Worm (Caenorhabditis elegans) whole organism, early embryonic: ENCODE results near the gene F37H8.6.

Experiments used
- B0310.2 ChIP-seq: sonication (generic microtip); optimal IDR thresholded peaks from 2 replicates; lab custom pipeline; 2016; ENCODE audit warnings: mild to moderate bottlenecking, missing genetic modification characterization, missing compliant biosample characterization
- F13C5.2 ChIP-seq: sonication (generic microtip); optimal IDR thresholded peaks from 2 replicates; lab custom pipeline; 2017; ENCODE audit warnings: mild to moderate bottlenecking, missing genetic modification characterization, inconsistent platforms, missing compliant biosample characterization
- aly-1 ChIP-seq: sonication (generic microtip); optimal IDR thresholded peaks from 2 replicates; lab custom pipeline; 2016; ENCODE audit warnings: missing genetic modification characterization, missing compliant biosample characterization
- ama-1 ChIP-seq: fragments of 150-350 bp; optimal IDR thresholded peaks from 2 replicates; lab custom pipeline; 2014
- ceh-13 ChIP-seq: fragments of 200-800 bp; sonication (Bioruptor generic); optimal IDR thresholded peaks from 2 replicates; lab custom pipeline; 2018; ENCODE audit warnings: mild to moderate bottlenecking, missing genetic modification characterization, missing compliant biosample characterization
- ceh-36 ChIP-seq: sonication (generic microtip); optimal IDR thresholded peaks from 2 replicates; lab custom pipeline; 2016; ENCODE audit warnings: missing genetic modification characterization, inconsistent platforms, missing compliant biosample characterization
- ets-7 ChIP-seq: sonication (generic microtip); optimal IDR thresholded peaks from 2 replicates; lab custom pipeline; 2016; ENCODE audit warnings: missing genotype, missing genetic modification characterization, missing compliant biosample characterization
- flt-1 ChIP-seq: fragments of 200-800 bp; sonication (Bioruptor generic); IDR thresholded peaks from 2 replicates; pipeline ENCODE4 v1.3.6; 2022; ENCODE audit warnings: missing genetic modification characterization, missing compliant biosample characterization
- hmbx-1 ChIP-seq: sonication (generic microtip); optimal IDR thresholded peaks from 2 replicates; lab custom pipeline; 2016; ENCODE audit warnings: mild to moderate bottlenecking, missing genetic modification characterization, missing compliant biosample characterization
- hmg-4 ChIP-seq: fragments of 200-800 bp; sonication (Bioruptor generic); optimal IDR thresholded peaks from 2 replicates; lab custom pipeline; 2018; ENCODE audit warnings: mild to moderate bottlenecking, missing genetic modification characterization, missing compliant biosample characterization
- hnd-1 ChIP-seq: sonication (generic microtip); optimal IDR thresholded peaks from 2 replicates; lab custom pipeline; 2016; ENCODE audit warnings: missing genetic modification characterization, missing compliant biosample characterization
- pes-1 ChIP-seq: fragments of 200-800 bp; sonication (Bioruptor generic); IDR thresholded peaks from 2 replicates; pipeline ENCODE4 v1.3.6; 2022; ENCODE audit warnings: missing genetic modification reagents, missing genetic modification characterization, missing compliant biosample characterization
- scrt-1 ChIP-seq: fragments of 200-800 bp; sonication (Bioruptor generic); IDR thresholded peaks from 2 replicates; pipeline ENCODE4 v1.3.6; 2022; ENCODE audit warnings: missing genetic modification characterization, missing compliant biosample characterization
- sea-1 ChIP-seq: fragments of 200-800 bp; sonication (Bioruptor generic); conservative IDR thresholded peaks from 2 replicates; pipeline ENCODE4 v1.3.6; 2022; ENCODE audit warnings: missing genetic modification characterization, missing compliant biosample characterization
- tbx-11 ChIP-seq: fragments of 200-800 bp; sonication (Bioruptor generic); IDR thresholded peaks from 2 replicates; pipeline ENCODE4 v1.3.6; 2022; ENCODE audit warnings: missing genetic modification characterization, missing compliant biosample characterization
- tbx-37 ChIP-seq: fragments of 200-800 bp; sonication (Bioruptor generic); conservative IDR thresholded peaks from 2 replicates; pipeline ENCODE4 v1.3.6; 2022; ENCODE audit warnings: missing genetic modification reagents, missing genetic modification characterization, missing compliant biosample characterization
- tra-4 ChIP-seq: sonication (generic microtip); optimal IDR thresholded peaks from 2 replicates; lab custom pipeline; 2017; ENCODE audit warnings: missing genetic modification characterization, missing compliant biosample characterization

F37H8.6 gene

ce11 chrII:11149866-11150685 is 27.2 kb downstream of the F37H8.6 start:
- no peak for TF ChIP-seq ama-1 (lab: Kevin White, UChicago)
- TF ChIP-seq aly-1, result no peak
- TF ChIP-seq tbx-37, result no peak
- no peak for TF ChIP-seq tbx-11 (GFP tag; lab: Robert Waterston, UW)
- no peak for TF ChIP-seq pes-1 (GFP tag; lab: Robert Waterston, UW)

- no peak for TF ChIP-seq scrt-1
- no peak for TF ChIP-seq hnd-1 (tag; lab: Kevin White, UChicago)
- TF ChIP-seq sea-1 (GFP tag; lab: Robert Waterston, UW), result no peak
- TF ChIP-seq ceh-13 (GFP tag; lab: Kevin White, UChicago), result no peak
- TF ChIP-seq tra-4, result no peak
- no peak for TF ChIP-seq F13C5.2 (tag; lab: Kevin White, UChicago)
- no peak for TF ChIP-seq B0310.2 (tag; lab: Kevin White, UChicago)
Observed at ce11 chrII:11142571-11142970, 34.7 kb downstream of the F37H8.6 start, which contains the start of gene arrd-6. arrd-6 (plus strand) TSS chrII:11142739.

ce11 chrII:11140140-11140539 is 37.1 kb downstream of the F37H8.6 start, which contains the start of gene F40F8.4:
F40F8.4 (minus strand) TSS chrII:11140240.
- TF ChIP-seq ama-1 (lab: Kevin White, UChicago) (no peak), hnd-1 (tag; lab: Kevin White, UChicago) (no peak), hmbx-1 (tag; lab: Kevin White, UChicago) (no peak), B0310.2 (tag; lab: Kevin White, UChicago) (no peak), flt-1 (GFP tag; lab: Robert Waterston, UW) (no peak), F13C5.2 (tag; lab: Kevin White, UChicago) (no peak), tra-4 (no peak), ceh-13 (GFP tag; lab: Kevin White, UChicago) (no peak)

- TF ChIP-seq ceh-36, result no peak
- no peak for TF ChIP-seq aly-1
- TF ChIP-seq B0310.2 (tag; lab: Kevin White, UChicago), result no peak
- TF ChIP-seq hnd-1 (tag; lab: Kevin White, UChicago), result no peak
- no peak for TF ChIP-seq pes-1 (GFP tag; lab: Robert Waterston, UW)
- no peak for TF ChIP-seq tbx-11 (GFP tag; lab: Robert Waterston, UW)
- TF ChIP-seq tra-4, result no peak
- TF ChIP-seq hmbx-1 (tag; lab: Kevin White, UChicago), result no peak
- TF ChIP-seq flt-1 (GFP tag; lab: Robert Waterston, UW), result no peak
- TF ChIP-seq sea-1 (GFP tag; lab: Robert Waterston, UW), result no peak
Observed at ce11 chrII:11135773-11136172, 41.5 kb downstream of the F37H8.6 start.

- TF ChIP-seq aly-1 (no peak), tbx-11 (GFP tag; lab: Robert Waterston, UW) (no peak), pes-1 (GFP tag; lab: Robert Waterston, UW) (no peak), F13C5.2 (tag; lab: Kevin White, UChicago) (no peak), flt-1 (GFP tag; lab: Robert Waterston, UW) (no peak), ceh-13 (GFP tag; lab: Kevin White, UChicago) (no peak), ets-7 (tag; lab: Kevin White, UChicago) (no peak), B0310.2 (tag; lab: Kevin White, UChicago) (no peak), tbx-37 (no peak), tra-4 (no peak), hmbx-1 (tag; lab: Kevin White, UChicago) (no peak), ceh-36 (no peak), scrt-1 (no peak), sea-1 (GFP tag; lab: Robert Waterston, UW) (no peak), hnd-1 (tag; lab: Kevin White, UChicago) (no peak), hmg-4 (GFP tag; lab: Kevin White, UChicago) (no peak), ama-1 (lab: Kevin White, UChicago) (no peak)
Observed at ce11 chrII:11134828-11135227, 42.4 kb downstream of the F37H8.6 start, which contains the start of gene F40F8.5. F40F8.5 (minus strand) TSS chrII:11134928.

ce11 chrII:11132542-11132941 is 44.7 kb downstream of the F37H8.6 start, which contains the start of gene F40F8.11:
F40F8.11 (minus strand) TSS chrII:11132590.
- TF ChIP-seq flt-1 (GFP tag; lab: Robert Waterston, UW) (no peak), hmbx-1 (tag; lab: Kevin White, UChicago) (no peak), hnd-1 (tag; lab: Kevin White, UChicago) (no peak), F13C5.2 (tag; lab: Kevin White, UChicago) (no peak), scrt-1 (no peak), pes-1 (GFP tag; lab: Robert Waterston, UW) (no peak), ama-1 (lab: Kevin White, UChicago) (no peak), tbx-37 (no peak), aly-1 (no peak), ceh-36 (no peak), hmg-4 (GFP tag; lab: Kevin White, UChicago) (no peak)

ce11 chrII:11129517-11129916 is 47.8 kb downstream of the F37H8.6 start, which contains the start of gene F40F8.12:
F40F8.12 (plus strand) TSS chrII:11129817.
- no peak for TF ChIP-seq hnd-1 (tag; lab: Kevin White, UChicago)

- TF ChIP-seq hnd-1 (tag; lab: Kevin White, UChicago) (no peak), tra-4 (no peak), ets-7 (tag; lab: Kevin White, UChicago) (no peak), ceh-13 (GFP tag; lab: Kevin White, UChicago) (no peak), hmg-4 (GFP tag; lab: Kevin White, UChicago) (no peak), hmbx-1 (tag; lab: Kevin White, UChicago) (no peak), ama-1 (lab: Kevin White, UChicago) (no peak), tbx-11 (GFP tag; lab: Robert Waterston, UW) (no peak), pes-1 (GFP tag; lab: Robert Waterston, UW) (no peak), scrt-1 (no peak), B0310.2 (tag; lab: Kevin White, UChicago) (no peak), flt-1 (GFP tag; lab: Robert Waterston, UW) (no peak), ceh-36 (no peak)
Observed at ce11 chrII:11128989-11129388, 48.3 kb downstream of the F37H8.6 start, which contains the start of gene F40F8.3. F40F8.3 (plus strand) TSS chrII:11129289.
